Worm (Caenorhabditis elegans) whole organism, mixed stage, embryonic: ENCODE results near the gene T10D4.15.

Source experiments
- ceh-43 ChIP-seq: fragments of 200-800 bp; sonication (Bioruptor generic); optimal IDR thresholded peaks from 2 replicates; lab custom pipeline; 2018; ENCODE audit warnings: mild to moderate bottlenecking, missing genetic modification characterization, moderate library complexity, missing compliant biosample characterization
- ces-1 ChIP-seq: fragments of 150-350 bp; optimal IDR thresholded peaks from 2 replicates; lab custom pipeline; 2014; ENCODE audit warnings: missing biosample characterization, missing genetic modification reagents, missing genetic modification characterization
- lsy-2 ChIP-seq: fragments of 150-350 bp; optimal IDR thresholded peaks from 2 replicates; lab custom pipeline; 2014; ENCODE audit warnings: missing biosample characterization, missing genetic modification characterization
- unc-39 ChIP-seq: fragments of 150-350 bp; optimal IDR thresholded peaks from 2 replicates; lab custom pipeline; 2014; ENCODE audit warnings: missing biosample characterization, missing genetic modification characterization

DNA sequence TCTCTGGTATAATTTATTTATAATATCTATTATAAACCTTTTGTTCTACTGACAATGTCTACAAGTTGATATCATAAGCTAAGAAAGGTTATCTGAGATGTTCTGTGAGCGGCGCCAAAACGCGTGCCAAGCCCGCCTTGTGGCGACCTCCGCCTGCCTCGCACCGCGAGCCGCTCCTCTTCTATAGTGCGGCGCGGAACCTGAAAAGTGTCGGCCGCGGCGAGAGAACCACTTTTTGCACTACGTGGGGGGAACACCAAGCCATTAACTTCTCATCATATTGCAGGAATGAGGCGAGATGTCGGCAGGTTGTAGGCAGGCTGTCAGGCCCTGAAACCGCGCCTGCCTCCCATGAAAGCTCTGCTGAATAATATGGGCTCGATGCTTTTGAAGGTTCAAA, 32.7 kb upstream of the T10D4.15 start:
- TF ChIP-seq ceh-43 (GFP tag; lab: Kevin White, UChicago), result no peak
- no peak for TF ChIP-seq lsy-2
- TF ChIP-seq ces-1 (GFP tag; lab: Kevin White, UChicago), result no peak
- no peak for TF ChIP-seq unc-39 (tag; lab: Kevin White, UChicago)
